Worm (Caenorhabditis elegans) whole organism, midembryonic: Measurements from ENCODE around the gene F31E3.6.

ENCODE experiments used
- cog-1 ChIP-seq: sonication (generic microtip); optimal IDR thresholded peaks from 2 replicates; lab custom pipeline; 2016; ENCODE audit warnings: missing genetic modification characterization, missing compliant biosample characterization
- flt-1 ChIP-seq: fragments of 200-800 bp; sonication (Bioruptor generic); IDR thresholded peaks from 2 replicates; pipeline ENCODE4 v1.3.6; 2022; ENCODE audit warnings: missing genetic modification characterization, missing compliant biosample characterization
- med-1 ChIP-seq: sonication (generic microtip); optimal IDR thresholded peaks from 2 replicates; lab custom pipeline; 2017; ENCODE audit warnings: missing genetic modification characterization, mild to moderate bottlenecking, missing compliant biosample characterization, antibody characterized with exemption, missing genetic modification reagents; ENCODE audit not compliant: insufficient read depth
- ref-1 ChIP-seq: fragments of 200-800 bp; sonication (Bioruptor generic); conservative IDR thresholded peaks from 2 replicates; pipeline ENCODE4 v1.3.6; 2022; ENCODE audit warnings: missing genetic modification reagents, missing genetic modification characterization, missing compliant biosample characterization
- tab-1 ChIP-seq: fragments of 200-800 bp; sonication (Bioruptor generic); IDR thresholded peaks from 2 replicates; pipeline ENCODE4 v1.3.6; 2022; ENCODE audit warnings: missing genetic modification characterization, missing compliant biosample characterization
- ztf-23 ChIP-seq: fragments of 200-800 bp; sonication (Bioruptor generic); IDR thresholded peaks from 2 replicates; pipeline ENCODE4 v1.3.6; 2022; ENCODE audit warnings: missing genetic modification reagents, missing genetic modification characterization, missing compliant biosample characterization
- ztf-29 ChIP-seq: fragments of 200-800 bp; sonication (Bioruptor generic); IDR thresholded peaks from 2 replicates; pipeline ENCODE4 v1.3.6; 2022; ENCODE audit warnings: missing genetic modification reagents, missing genetic modification characterization, missing compliant biosample characterization

DNA sequence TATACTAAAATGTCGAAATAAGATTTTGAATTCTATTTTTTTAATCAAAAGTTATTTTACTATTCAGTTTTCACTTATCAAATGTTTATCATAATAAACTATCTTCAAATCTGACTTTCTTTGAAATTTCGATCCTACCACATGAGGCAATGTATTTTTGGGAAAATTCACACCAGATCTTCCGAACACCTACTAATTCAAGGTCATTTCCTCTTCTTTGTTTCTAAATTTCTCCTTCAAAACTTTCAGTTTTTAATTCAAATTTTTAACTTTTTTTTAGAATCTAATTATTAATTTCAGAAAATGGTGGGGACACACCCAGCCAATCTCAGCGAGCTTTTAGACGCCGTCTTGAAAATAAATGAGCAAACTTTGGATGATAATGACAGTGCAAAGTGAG is 2.3 kb upstream of the F31E3.6 start, which contains the start of gene ceh-20:
- TF ChIP-seq tab-1 (GFP tag; lab: Robert Waterston, UW) (no peak), med-1 (GFP tag; lab: Kevin White, UChicago) (no peak), ztf-23 (GFP tag; lab: Robert Waterston, UW) (no peak), cog-1 (tag; lab: Kevin White, UChicago) (no peak), flt-1 (no peak), ztf-29 (GFP tag; lab: Robert Waterston, UW) (no peak), ref-1 (GFP tag; lab: Robert Waterston, UW) (no peak)
